Worm (Caenorhabditis elegans): ENCODE results near the gene F42A10.6.
A peak's percentile ranks its signal among the peaks of the same experiment; 100 is the strongest.

Gene F42A10.6

DNA sequence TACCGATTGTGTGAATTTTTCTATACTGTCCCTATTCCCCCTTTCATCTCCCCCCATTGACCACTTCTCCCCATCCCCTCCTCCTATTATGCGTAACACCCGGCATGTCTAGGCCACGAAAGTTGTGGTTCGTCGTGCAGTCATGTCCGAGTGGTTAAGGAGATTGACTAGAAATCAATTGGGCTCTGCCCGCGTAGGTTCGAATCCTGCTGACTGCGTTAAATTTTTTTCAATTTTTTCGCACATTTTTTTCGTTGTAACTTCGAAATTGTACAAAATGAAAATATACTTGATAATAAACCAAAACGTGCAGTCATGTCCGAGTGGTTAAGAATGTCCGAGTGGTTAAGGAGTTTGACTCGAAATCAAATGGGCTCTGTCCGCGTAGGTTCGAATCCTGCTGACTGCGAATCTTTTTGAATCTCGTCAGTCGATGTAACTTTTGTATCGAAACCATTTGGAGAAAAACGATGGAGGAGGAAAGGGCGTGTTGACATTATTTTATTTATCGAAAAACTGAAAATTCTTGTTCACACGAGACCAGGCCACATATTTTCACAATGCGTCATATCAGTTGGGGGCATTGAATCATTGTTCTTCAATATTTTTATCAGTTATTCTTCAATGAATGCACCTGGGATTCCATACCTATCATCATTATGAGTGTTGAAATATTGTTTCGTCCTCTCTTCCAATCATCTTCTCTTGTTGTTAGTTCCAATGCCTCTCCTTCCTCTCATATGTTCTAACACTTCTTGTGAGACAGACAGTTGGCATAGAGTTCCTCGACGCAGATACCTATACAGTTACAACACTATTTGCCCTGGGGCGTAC lies 17.8 kb downstream of the F42A10.6 start, which contains the start of gene nfm-1 (continued):
- peak; percentile 95 for TF ChIP-seq him-1 (tag; optimal IDR thresholded peaks at IDR 0.05)
- TF ChIP-seq T26A5.8 (tag; optimal IDR thresholded peaks at IDR 0.05): peak; percentile 76
- TF ChIP-seq aptf-2 (GFP tag; conservative IDR thresholded peaks at IDR 0.05): no peak
- TF ChIP-seq sea-2 (GFP tag; IDR thresholded peaks at IDR 0.05): no peak
- TF ChIP-seq ztf-22 (GFP tag; optimal IDR thresholded peaks at IDR 0.05): no peak
- peak; percentile 84 for TF ChIP-seq repo-1 (tag; optimal IDR thresholded peaks at IDR 0.05)
- TF ChIP-seq B0035.1 (tag; optimal IDR thresholded peaks at IDR 0.05): no peak
- TF ChIP-seq rcor-1 (GFP tag; IDR thresholded peaks at IDR 0.05): peak; percentile 76
- TF ChIP-seq hrde-1 (tag; optimal IDR thresholded peaks at IDR 0.05; ENCODE audit: borderline replicate concordance): peak; percentile 41
- TF ChIP-seq ceh-27 (GFP tag; optimal IDR thresholded peaks at IDR 0.05): peak; percentile 9
- peak; percentile 39; the same call in 1 of the 2 replicates for TF ChIP-seq ceh-91 (GFP tag; IDR thresholded peaks at IDR 0.05)
- TF ChIP-seq F49E8.2 (tag; optimal IDR thresholded peaks at IDR 0.05; ENCODE audit: insufficient read depth): peak; percentile 60
- 0 out of 2 replicates have a peak, but pooled peaks have one; percentile 5 for TF ChIP-seq Y95B8A.8 (GFP tag; IDR thresholded peaks at IDR 0.05)
- peak; percentile 69 for TF ChIP-seq F52B5.7 (tag; optimal IDR thresholded peaks at IDR 0.05)
- no peak for TF ChIP-seq ets-4 (GFP tag; optimal IDR thresholded peaks at IDR 0.05)
- no peak for TF ChIP-seq nhr-120 (GFP tag; IDR thresholded peaks at IDR 0.05)
- TF ChIP-seq nfyb-1 (GFP tag; IDR thresholded peaks at IDR 0.05): peak; percentile 80
- TF ChIP-seq snpc-4 (GFP tag; optimal IDR thresholded peaks at IDR 0.05): peak; percentile 30
- TF ChIP-seq snpc-4 (tag; optimal IDR thresholded peaks at IDR 0.05): peak in 3 of 4 experiments; percentile 21 to 65 (median 44)
- TF ChIP-seq madf-8 (GFP tag; conservative IDR thresholded peaks at IDR 0.05): peak; percentile 41; the same call in 1 of the 2 replicates
- peak; percentile 69 for TF ChIP-seq ztf-26 (tag; optimal IDR thresholded peaks at IDR 0.05)
- TF ChIP-seq mel-28 (tag; optimal IDR thresholded peaks at IDR 0.05; ENCODE audit: borderline replicate concordance): no peak
- no peak for TF ChIP-seq unc-62 (GFP tag; optimal IDR thresholded peaks at IDR 0.05)
- no peak for TF ChIP-seq nhr-27 (tag; optimal IDR thresholded peaks at IDR 0.05)
- peak; percentile 80 for TF ChIP-seq ZK185.1 (tag; optimal IDR thresholded peaks at IDR 0.05; ENCODE audit: poor library complexity, severe bottlenecking)
- TF ChIP-seq ceh-79 (tag; optimal IDR thresholded peaks at IDR 0.05): no peak
- TF ChIP-seq attf-3 (GFP tag; conservative IDR thresholded peaks at IDR 0.05): peak; percentile 69; the same call in 1 of the 2 replicates
- no peak for TF ChIP-seq F55B11.4 (tag; optimal IDR thresholded peaks at IDR 0.05; ENCODE audit: borderline replicate concordance, insufficient read depth)
- peak; percentile 81 for TF ChIP-seq pbrm-1 (GFP tag; IDR thresholded peaks at IDR 0.05)
- peak; percentile 8 for TF ChIP-seq tlf-1 (GFP tag; optimal IDR thresholded peaks at IDR 0.05)
- TF ChIP-seq dox-1 (GFP tag; IDR thresholded peaks at IDR 0.05): peak; percentile 71
- peak; percentile 79 for TF ChIP-seq akir-1 (GFP tag; optimal IDR thresholded peaks at IDR 0.05)
- TF ChIP-seq Y67H2A.10 (GFP tag; conservative IDR thresholded peaks at IDR 0.05): 0 out of 2 replicates have a peak, but pooled peaks have one; percentile 18
- TF ChIP-seq nhr-90 (tag; optimal IDR thresholded peaks at IDR 0.05): peak; percentile 78
- no peak for TF ChIP-seq egl-18 (GFP tag; IDR thresholded peaks at IDR 0.05)
- 0 out of 2 replicates have a peak, but pooled peaks have one; percentile 56 for TF ChIP-seq ceh-40 (GFP tag; IDR thresholded peaks at IDR 0.05)
- no peak for TF ChIP-seq Y53F4B.3 (GFP tag; IDR thresholded peaks at IDR 0.05)
- TF ChIP-seq mcd-1 (GFP tag; IDR thresholded peaks at IDR 0.05): peak; percentile 62
- TF ChIP-seq ztf-28 (GFP tag; IDR thresholded peaks at IDR 0.05): 0 out of 2 replicates have a peak, but pooled peaks have one; percentile 49

Measured in whole organism, young adult.